Worm (Caenorhabditis elegans): Measurements from ENCODE around the gene C03B1.1.

Gene C03B1.1

DNA sequence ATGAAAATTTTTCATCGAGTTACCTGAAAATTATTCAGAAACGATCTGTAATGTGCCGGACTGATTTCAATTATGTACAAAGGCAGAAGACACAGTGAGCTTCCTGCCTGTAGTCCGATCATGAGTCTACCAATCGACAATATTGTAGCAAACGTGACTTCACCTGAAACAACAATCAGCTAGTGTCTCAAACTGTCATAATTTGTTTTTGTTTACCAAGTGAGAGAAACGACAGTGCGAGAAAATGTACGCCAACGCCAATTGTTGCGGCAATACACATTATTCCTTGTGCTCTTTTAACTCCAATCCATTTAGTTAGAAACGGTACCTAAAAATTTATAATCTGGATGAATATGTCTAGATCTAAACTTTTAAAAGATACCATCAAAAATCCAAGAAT lies 37.2 kb upstream of the C03B1.1 start:
- no peak for TF ChIP-seq unc-62 (GFP tag; optimal IDR thresholded peaks at IDR 0.05)
- TF ChIP-seq F13H6.1 (tag; optimal IDR thresholded peaks at IDR 0.05) = no peak
- no peak for TF ChIP-seq ztf-11 (tag; optimal IDR thresholded peaks at IDR 0.05)
- no peak for TF ChIP-seq fos-1 (tag; optimal IDR thresholded peaks at IDR 0.05)
- no peak for TF ChIP-seq nhr-12 (tag; optimal IDR thresholded peaks at IDR 0.05)
- TF ChIP-seq lin-11 (tag; optimal IDR thresholded peaks at IDR 0.05) = no peak
- no peak for TF ChIP-seq nhr-11 (tag; optimal IDR thresholded peaks at IDR 0.05)
- no peak for TF ChIP-seq sem-4 (tag; optimal IDR thresholded peaks at IDR 0.05)
- no peak for TF ChIP-seq blmp-1 (tag; optimal IDR thresholded peaks at IDR 0.05; ENCODE audit: insufficient read depth)
- no peak for TF ChIP-seq mab-5 (tag; optimal IDR thresholded peaks at IDR 0.05)

- no peak for TF ChIP-seq sma-3 (GFP tag; optimal IDR thresholded peaks at IDR 0.05)
- no peak for TF ChIP-seq egl-27 (tag; optimal IDR thresholded peaks at IDR 0.05)
- no peak for TF ChIP-seq ZK546.5 (tag; optimal IDR thresholded peaks at IDR 0.05)
- no peak for TF ChIP-seq unc-62 (GFP tag; optimal IDR thresholded peaks at IDR 0.05)
- TF ChIP-seq zag-1 (tag; optimal IDR thresholded peaks at IDR 0.05) = no peak
- TF ChIP-seq ama-1 (optimal IDR thresholded peaks at IDR 0.05) = no peak
- TF ChIP-seq unc-39 (tag; optimal IDR thresholded peaks at IDR 0.05) = no peak
- TF ChIP-seq nhr-10 (tag; optimal IDR thresholded peaks at IDR 0.05) = no peak
- no peak for TF ChIP-seq nhr-129 (tag; optimal IDR thresholded peaks at IDR 0.05)
- no peak for TF ChIP-seq peb-1 (tag; optimal IDR thresholded peaks at IDR 0.05)
- TF ChIP-seq lin-11 (tag; optimal IDR thresholded peaks at IDR 0.05) = no peak
- TF ChIP-seq nhr-11 (tag; optimal IDR thresholded peaks at IDR 0.05) = no peak
- TF ChIP-seq unc-55 (GFP tag; optimal IDR thresholded peaks at IDR 0.05) = no peak
- TF ChIP-seq C34F6.9 (tag; optimal IDR thresholded peaks at IDR 0.05) = no peak
- TF ChIP-seq fos-1 (tag; optimal IDR thresholded peaks at IDR 0.05) = no peak
- TF ChIP-seq ceh-82 (tag; optimal IDR thresholded peaks at IDR 0.05) = no peak
- no peak for TF ChIP-seq ztf-4 (tag; optimal IDR thresholded peaks at IDR 0.05)
- TF ChIP-seq Y55F3AM.14 (GFP tag; optimal IDR thresholded peaks at IDR 0.05) = no peak
- TF ChIP-seq aly-2 (tag; optimal IDR thresholded peaks at IDR 0.05) = no peak
Measured at ce11 chrX:6337951-6338350, 36.6 kb upstream of the C03B1.1 start, which contains the start of gene C03B1.13. Gene C03B1.13 (minus strand): TSS chrX:6338051.

DNA sequence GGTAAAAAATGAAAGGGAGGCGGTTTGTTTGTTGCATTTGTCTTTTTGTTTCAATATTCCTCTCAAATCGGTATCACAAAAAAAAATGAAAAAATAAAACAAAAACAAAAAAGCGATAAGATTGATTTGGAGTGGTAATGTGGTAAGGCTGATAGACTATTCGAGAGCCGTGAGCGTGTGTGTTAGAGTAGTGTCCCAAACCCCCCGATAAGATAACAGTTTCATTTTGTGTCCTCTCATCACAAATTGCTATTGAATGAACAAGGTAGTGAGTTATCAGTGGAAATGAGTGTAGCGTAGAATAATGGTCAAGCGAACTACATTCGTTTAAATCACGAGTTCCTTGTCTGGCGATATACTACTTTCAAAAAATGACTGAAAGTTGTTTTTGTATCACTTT lies 36.1 kb upstream of the C03B1.1 start:
- no peak for TF ChIP-seq ama-1 (optimal IDR thresholded peaks at IDR 0.05)
- TF ChIP-seq mbf-1 (tag; optimal IDR thresholded peaks at IDR 0.05) = no peak
- TF ChIP-seq nhr-77 (tag; optimal IDR thresholded peaks at IDR 0.05) = no peak
- no peak for TF ChIP-seq ZK546.5 (tag; optimal IDR thresholded peaks at IDR 0.05)
- no peak for TF ChIP-seq nhr-11 (tag; optimal IDR thresholded peaks at IDR 0.05)
- TF ChIP-seq fos-1 (tag; optimal IDR thresholded peaks at IDR 0.05) = peak; percentile 90
- TF ChIP-seq snpc-4 (tag; optimal IDR thresholded peaks at IDR 0.05) = no peak
- TF ChIP-seq Y55F3AM.14 (GFP tag; optimal IDR thresholded peaks at IDR 0.05) = no peak
- TF ChIP-seq egl-27 (tag; optimal IDR thresholded peaks at IDR 0.05) = peak; percentile 24
- TF ChIP-seq sma-9 (GFP tag; optimal IDR thresholded peaks at IDR 0.05) = peak; percentile 65
- no peak for TF ChIP-seq sma-9 (tag; optimal IDR thresholded peaks at IDR 0.05)
- no peak for TF ChIP-seq alr-1 (tag; optimal IDR thresholded peaks at IDR 0.05)
- TF ChIP-seq nhr-21 (tag; optimal IDR thresholded peaks at IDR 0.05) = no peak
- TF ChIP-seq nhr-129 (tag; optimal IDR thresholded peaks at IDR 0.05) = no peak
- peak; percentile 54 for TF ChIP-seq crh-2 (tag; optimal IDR thresholded peaks at IDR 0.05)
- TF ChIP-seq gmeb-1 (tag; optimal IDR thresholded peaks at IDR 0.05) = peak; percentile 22
- no peak for TF ChIP-seq unc-55 (GFP tag; optimal IDR thresholded peaks at IDR 0.05)
- no peak for TF ChIP-seq R02D3.7 (tag; optimal IDR thresholded peaks at IDR 0.05)
- TF ChIP-seq ceh-82 (tag; optimal IDR thresholded peaks at IDR 0.05) = no peak
- TF ChIP-seq ztf-1 (GFP tag; conservative IDR thresholded peaks at IDR 0.05) = no peak
- no peak for TF ChIP-seq skn-1 (tag; optimal IDR thresholded peaks at IDR 0.05)
- TF ChIP-seq zag-1 (tag; optimal IDR thresholded peaks at IDR 0.05) = no peak
- no peak for TF ChIP-seq lin-11 (tag; optimal IDR thresholded peaks at IDR 0.05)
- TF ChIP-seq nhr-237 (tag; optimal IDR thresholded peaks at IDR 0.05) = no peak
- no peak for TF ChIP-seq mdl-1 (tag; optimal IDR thresholded peaks at IDR 0.05)
- TF ChIP-seq nhr-10 (tag; optimal IDR thresholded peaks at IDR 0.05) = no peak
- TF ChIP-seq elt-3 (tag; optimal IDR thresholded peaks at IDR 0.05) = no peak
- no peak for TF ChIP-seq nhr-12 (tag; optimal IDR thresholded peaks at IDR 0.05)
- peak; percentile 15 for TF ChIP-seq sma-3 (GFP tag; optimal IDR thresholded peaks at IDR 0.05)
- TF ChIP-seq elt-1 (tag; optimal IDR thresholded peaks at IDR 0.05) = no peak
- TF ChIP-seq lin-13 (GFP tag; optimal IDR thresholded peaks at IDR 0.05) = no peak
